Worm (Caenorhabditis elegans): ENCODE measurements around the gene R08A2.7.

R08A2.7 gene

DNA sequence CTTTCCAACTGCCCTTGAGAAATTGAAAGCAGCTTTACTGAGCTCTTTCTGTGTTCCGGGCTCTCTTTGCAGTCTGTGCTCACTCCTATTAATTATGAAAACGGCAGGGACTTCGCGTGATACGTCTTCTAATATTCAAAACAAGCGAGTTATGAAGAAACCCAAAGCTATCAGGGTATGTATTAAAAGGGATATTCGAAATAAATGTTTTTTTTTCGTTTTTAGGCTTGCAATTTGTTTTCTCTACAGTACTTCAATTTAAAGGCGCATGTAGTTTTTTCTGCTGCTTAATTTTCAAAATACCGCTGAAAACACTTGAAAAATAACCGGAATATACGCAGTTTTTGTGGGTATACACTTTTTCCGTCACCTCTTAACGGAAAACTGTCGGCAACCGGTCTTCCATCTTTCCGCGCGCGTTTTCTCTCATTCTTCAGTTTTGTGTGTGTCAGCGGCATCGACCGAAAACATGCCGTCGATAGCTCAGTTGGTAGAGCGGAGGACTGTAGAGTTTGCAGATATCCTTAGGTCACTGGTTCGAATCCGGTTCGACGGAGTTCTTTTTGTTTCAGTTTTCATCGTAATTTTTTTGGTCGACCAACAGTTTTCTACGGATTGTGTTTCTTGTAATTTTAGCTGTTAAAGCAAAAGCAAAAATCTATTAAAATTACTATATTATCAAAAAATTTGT is 33.9 kb upstream of the R08A2.7 start, which contains the start of gene gasr-8:
Gene gasr-8 (plus strand): TSS at position 51 of the 691 bp plus-strand sequence.
- TF ChIP-seq W03F9.2 (tag; optimal IDR thresholded peaks at IDR 0.05) = no peak
- TF ChIP-seq dao-5 (tag; optimal IDR thresholded peaks at IDR 0.05) = no peak
- no peak for TF ChIP-seq him-1 (tag; optimal IDR thresholded peaks at IDR 0.05)

DNA sequence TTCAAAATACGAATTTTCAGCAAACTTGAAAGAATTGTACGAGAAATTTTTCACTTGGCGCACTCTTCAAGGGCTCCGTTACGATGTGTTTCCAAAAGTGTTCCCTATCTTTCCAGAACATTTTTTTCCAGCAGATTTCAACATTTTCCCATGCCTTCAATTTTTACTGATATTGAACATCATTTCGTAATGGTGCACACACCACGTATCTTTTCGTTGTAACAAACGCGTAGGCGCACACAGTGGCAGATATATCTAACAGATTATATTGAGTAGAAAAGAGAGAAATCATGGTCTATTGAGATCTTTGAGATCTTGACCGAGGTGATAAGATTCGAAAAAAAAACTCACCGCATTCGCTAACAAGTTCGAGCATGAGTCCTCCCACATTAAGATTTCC is 27.4 kb upstream of the R08A2.7 start:
- TF ChIP-seq him-1 (tag; optimal IDR thresholded peaks at IDR 0.05) (no peak), dao-5 (tag; optimal IDR thresholded peaks at IDR 0.05) (no peak), W03F9.2 (tag; optimal IDR thresholded peaks at IDR 0.05) (no peak)

DNA sequence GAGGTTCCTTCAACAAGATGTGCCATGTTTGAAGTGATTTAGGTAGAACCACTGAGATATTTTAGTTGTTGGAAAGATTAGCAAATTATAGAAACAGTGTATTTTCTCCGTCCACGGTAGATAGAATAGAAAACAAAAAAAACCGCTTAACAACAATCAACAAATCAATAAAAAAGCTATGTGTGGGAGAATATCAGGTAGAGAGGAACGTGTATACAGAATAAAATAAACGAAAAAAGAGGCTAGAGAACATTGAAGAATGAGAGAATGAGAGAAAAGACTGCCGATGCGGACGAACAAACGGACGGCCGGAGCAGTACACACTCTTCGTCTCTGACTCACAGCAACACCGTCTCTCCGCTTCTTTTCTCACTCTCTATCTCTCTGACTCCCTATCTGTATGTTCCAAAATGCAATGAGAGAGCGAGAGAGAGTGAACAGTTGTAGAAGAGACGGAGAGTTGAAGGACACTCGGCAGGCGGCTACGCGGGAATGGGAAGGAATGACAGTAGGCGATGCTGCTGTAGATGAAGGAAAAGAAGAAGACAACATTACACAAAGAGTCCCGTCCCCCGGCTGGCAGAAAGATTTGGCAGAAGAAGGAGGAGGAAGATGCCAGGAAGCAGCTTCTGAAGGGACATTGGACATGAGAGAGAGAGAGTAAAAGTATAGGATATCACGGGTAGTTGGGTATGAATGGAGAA is 26.4 kb upstream of the R08A2.7 start, which contains the start of gene unc-112:
Gene unc-112 (minus strand): TSS at position 51 of the 704 bp plus-strand sequence.
- TF ChIP-seq W03F9.2 (tag; optimal IDR thresholded peaks at IDR 0.05) (peak; percentile 77), dao-5 (tag; optimal IDR thresholded peaks at IDR 0.05) (no peak), him-1 (tag; optimal IDR thresholded peaks at IDR 0.05) (peak; percentile 50)

DNA sequence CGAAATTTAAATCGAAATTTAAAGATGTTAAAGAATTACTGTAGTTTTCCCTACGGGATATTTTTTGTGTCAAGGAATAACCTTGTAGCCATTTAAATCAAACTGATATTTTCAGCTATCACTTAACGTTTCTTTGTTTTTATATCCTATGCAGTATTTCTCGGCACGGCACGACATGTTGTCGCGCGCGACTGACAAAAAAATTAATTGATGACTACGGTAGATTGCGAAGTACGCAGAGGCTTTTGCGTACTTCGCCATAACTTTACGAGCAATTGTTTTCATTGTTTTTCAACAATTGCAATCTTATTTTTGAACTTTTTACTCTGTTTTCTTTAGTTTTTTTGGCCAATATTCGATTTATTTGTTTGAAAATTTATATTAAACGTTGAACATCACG is 25.1 kb upstream of the R08A2.7 start:
- TF ChIP-seq dao-5 (tag; optimal IDR thresholded peaks at IDR 0.05) (no peak), him-1 (tag; optimal IDR thresholded peaks at IDR 0.05) (no peak), W03F9.2 (tag; optimal IDR thresholded peaks at IDR 0.05) (no peak)

DNA sequence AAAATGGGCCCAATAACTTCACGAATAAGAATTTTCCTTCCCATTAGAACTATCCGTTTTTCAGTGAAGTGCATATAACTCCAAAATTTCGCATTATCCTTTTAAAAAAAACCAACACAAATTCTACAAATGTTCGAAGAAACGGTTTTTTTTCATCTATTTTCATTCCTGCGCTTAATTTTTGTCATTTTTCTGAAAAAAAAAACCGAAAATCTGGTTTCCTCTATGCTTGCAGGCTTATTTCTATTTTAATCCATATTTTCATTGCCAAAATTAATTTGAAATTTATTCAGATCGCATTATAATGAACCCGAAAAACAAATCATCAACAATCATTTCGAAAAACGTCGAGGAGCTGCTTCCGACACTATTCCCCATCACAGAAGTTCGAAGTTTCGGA is 24.5 kb upstream of the R08A2.7 start, which contains the start of gene set-5:
Gene set-5 (plus strand): TSS at position 301 of the 400 bp plus-strand sequence.
- no peak for TF ChIP-seq dao-5 (tag; optimal IDR thresholded peaks at IDR 0.05)
- TF ChIP-seq W03F9.2 (tag; optimal IDR thresholded peaks at IDR 0.05) = no peak
- TF ChIP-seq him-1 (tag; optimal IDR thresholded peaks at IDR 0.05) = no peak

DNA sequence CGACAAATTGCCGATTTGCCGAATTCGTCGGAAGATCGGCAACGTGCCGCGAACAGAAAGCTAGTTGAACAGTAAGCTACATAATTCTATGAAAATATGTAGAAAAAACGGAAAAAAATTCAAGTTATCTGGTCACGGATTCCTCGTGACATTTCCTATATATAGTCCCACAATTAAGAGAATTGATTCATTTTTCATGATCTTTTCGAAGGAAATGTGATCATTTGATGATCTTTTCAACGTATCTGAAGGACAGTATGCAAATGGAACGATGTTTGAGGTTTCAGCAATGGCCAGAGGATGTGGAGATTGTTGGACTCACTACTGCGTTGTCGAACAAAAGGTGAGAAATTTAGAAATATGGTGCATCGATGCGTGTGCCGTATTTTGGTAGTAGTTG is 15.2 kb upstream of the R08A2.7 start, which contains the start of gene R08A2.9:
Gene R08A2.9 (plus strand): TSS at position 301 of the 400 bp plus-strand sequence.
- TF ChIP-seq him-1 (tag; optimal IDR thresholded peaks at IDR 0.05) (no peak), W03F9.2 (tag; optimal IDR thresholded peaks at IDR 0.05) (no peak), dao-5 (tag; optimal IDR thresholded peaks at IDR 0.05) (no peak)

- TF ChIP-seq him-1 (tag; optimal IDR thresholded peaks at IDR 0.05) (no peak), W03F9.2 (tag; optimal IDR thresholded peaks at IDR 0.05) (no peak), dao-5 (tag; optimal IDR thresholded peaks at IDR 0.05) (no peak)
These were observed 12.0 kb upstream of the R08A2.7 start, which contains the start of gene ssp-33 for ce11 chrV:14711077-14711476. Gene ssp-33, plus strand, starts transcription at chrV:14711377.

DNA sequence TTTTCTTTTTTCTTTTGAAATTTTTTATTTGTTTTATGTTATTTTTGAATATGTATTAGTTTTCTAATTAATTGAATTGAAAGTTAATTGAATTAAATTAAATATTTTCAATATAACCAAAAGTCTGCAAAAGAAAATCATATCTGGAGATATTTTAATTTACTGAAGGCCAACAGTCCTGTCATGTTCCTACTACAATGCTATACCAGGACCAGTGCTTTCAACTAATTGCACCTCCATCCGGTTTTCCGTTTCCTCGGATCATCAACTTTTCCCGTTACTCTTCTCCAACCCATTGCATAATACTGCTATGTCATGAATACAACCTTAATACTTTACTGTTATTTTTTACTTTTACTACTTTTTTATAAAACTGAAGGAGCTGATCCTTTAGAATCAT is 10.8 kb upstream of the R08A2.7 start, which contains the start of gene R08A2.5:
Gene R08A2.5 (plus strand): TSS at position 301 of the 400 bp plus-strand sequence.
- TF ChIP-seq him-1 (tag; optimal IDR thresholded peaks at IDR 0.05) = no peak
- no peak for TF ChIP-seq dao-5 (tag; optimal IDR thresholded peaks at IDR 0.05)
- TF ChIP-seq W03F9.2 (tag; optimal IDR thresholded peaks at IDR 0.05) = no peak

DNA sequence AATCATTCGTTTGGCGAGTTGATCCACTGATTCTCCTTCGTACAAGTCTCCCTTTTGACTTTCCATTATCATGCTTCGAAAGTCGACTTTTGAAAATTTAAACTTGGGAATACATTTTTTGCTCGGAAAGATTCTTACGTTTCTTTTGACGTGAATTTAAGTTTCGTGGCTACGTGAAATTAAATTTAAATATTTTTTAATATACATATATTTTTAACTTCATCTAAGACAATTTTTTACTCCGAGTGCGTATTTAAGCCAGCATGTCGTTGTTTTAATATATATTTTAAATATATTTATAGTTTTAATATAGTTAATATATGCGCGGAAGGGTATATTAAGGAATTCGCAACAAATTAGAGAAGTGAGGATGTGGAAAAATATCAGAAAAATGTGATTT is 7.5 kb upstream of the R08A2.7 start, which contains the start of gene R08A2.2:
Gene R08A2.2 (minus strand): TSS at position 101 of the 400 bp plus-strand sequence.
- no peak for TF ChIP-seq W03F9.2 (tag; optimal IDR thresholded peaks at IDR 0.05)
- TF ChIP-seq him-1 (tag; optimal IDR thresholded peaks at IDR 0.05) = no peak
- no peak for TF ChIP-seq dao-5 (tag; optimal IDR thresholded peaks at IDR 0.05)

ce11 chrV:14716114-14716513 is 7.0 kb upstream of the R08A2.7 start, which contains the start of gene fbxa-147:
Gene fbxa-147, plus strand, starts transcription at chrV:14716499.
- TF ChIP-seq dao-5 (tag; optimal IDR thresholded peaks at IDR 0.05) (no peak), him-1 (tag; optimal IDR thresholded peaks at IDR 0.05) (no peak), W03F9.2 (tag; optimal IDR thresholded peaks at IDR 0.05) (no peak)

DNA sequence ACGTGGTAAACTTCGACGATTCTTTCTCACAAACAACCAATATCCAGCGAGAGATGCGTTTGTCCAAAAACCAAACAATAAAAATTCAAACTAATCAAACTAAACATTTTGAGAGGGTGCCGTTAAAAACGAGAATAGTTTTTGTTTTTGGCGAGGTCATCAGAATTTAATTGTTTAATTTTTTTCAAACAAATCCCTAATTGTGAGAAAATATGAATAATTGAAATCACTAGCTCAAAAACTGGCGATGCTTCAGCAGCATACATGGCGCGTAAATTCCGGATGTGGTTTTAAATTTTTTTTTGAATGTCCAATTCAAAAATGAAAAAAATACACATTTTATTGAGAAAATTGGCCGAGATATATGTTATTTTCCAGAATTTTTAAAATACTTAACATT is 3.6 kb upstream of the R08A2.7 start, which contains the start of gene R08A2.1:
Gene R08A2.1 (minus strand): TSS at position 101 of the 400 bp plus-strand sequence.
- TF ChIP-seq dao-5 (tag; optimal IDR thresholded peaks at IDR 0.05) (no peak), him-1 (tag; optimal IDR thresholded peaks at IDR 0.05) (no peak), W03F9.2 (tag; optimal IDR thresholded peaks at IDR 0.05) (no peak)

DNA sequence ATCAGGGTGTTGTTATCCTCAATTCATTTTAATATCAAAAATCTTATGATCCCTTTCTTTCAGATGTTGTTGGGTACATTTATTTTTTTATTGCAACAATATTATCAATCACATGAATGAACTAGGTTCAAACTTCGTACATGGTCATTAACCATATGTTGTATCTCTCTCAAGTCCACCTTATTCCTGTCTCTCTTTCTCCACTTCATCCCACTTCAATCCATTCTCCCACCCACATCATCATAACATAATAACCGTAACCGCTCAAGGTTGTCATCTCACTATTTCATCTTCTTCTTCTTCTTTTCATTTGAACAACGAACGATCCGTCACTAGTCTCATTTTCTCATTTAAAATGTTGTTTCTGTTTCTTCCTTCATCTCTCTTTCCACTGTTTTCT is 2.3 kb downstream of the R08A2.7 start:
- TF ChIP-seq dao-5 (tag; optimal IDR thresholded peaks at IDR 0.05) (no peak), him-1 (tag; optimal IDR thresholded peaks at IDR 0.05) (no peak), W03F9.2 (tag; optimal IDR thresholded peaks at IDR 0.05) (no peak)

DNA sequence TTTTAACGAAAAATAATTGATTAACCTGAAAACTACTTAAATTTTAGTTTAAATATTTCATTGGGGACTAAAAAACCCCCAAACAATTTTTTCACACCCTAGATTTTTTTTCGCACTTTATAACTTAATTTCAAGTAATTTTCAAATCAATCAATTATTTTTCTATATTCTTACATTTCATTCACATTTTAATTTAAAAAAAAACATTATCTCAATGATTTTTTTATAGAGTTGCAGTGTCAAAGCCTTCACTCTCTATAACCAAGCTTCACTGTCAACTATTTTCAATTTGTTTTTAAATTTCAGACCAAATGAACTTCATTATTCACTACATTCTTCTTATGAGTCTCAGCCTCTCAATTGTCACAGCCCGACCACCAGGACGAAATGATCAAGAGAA is 3.5 kb downstream of the R08A2.7 start, which contains the start of gene Y50E8A.1:
Gene Y50E8A.1 (plus strand): TSS at position 301 of the 400 bp plus-strand sequence.
- TF ChIP-seq W03F9.2 (tag; optimal IDR thresholded peaks at IDR 0.05) = no peak
- no peak for TF ChIP-seq him-1 (tag; optimal IDR thresholded peaks at IDR 0.05)
- TF ChIP-seq dao-5 (tag; optimal IDR thresholded peaks at IDR 0.05) = no peak

DNA sequence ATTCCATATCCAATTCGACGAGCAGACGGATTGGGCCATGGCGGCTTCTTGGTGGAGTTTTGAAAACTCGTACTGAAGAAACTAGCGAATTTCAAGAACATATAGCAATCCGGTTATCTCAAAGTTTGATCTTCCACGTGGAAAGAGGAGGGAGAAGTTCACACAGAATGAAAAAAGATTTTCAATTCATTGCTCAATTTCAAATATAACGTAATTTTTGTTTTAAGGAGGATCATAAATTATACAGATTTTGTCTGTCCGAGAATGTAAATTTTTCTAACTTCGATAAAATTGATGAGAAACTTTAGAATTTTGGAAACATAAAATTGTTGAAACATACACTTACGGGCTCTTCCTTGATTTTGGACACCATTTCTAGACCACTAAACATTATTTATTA is 5.6 kb downstream of the R08A2.7 start, which contains the start of gene Y50E8A.2:
Gene Y50E8A.2 (minus strand): TSS at position 101 of the 400 bp plus-strand sequence.
- no peak for TF ChIP-seq W03F9.2 (tag; optimal IDR thresholded peaks at IDR 0.05)
- TF ChIP-seq dao-5 (tag; optimal IDR thresholded peaks at IDR 0.05) = no peak
- TF ChIP-seq him-1 (tag; optimal IDR thresholded peaks at IDR 0.05) = no peak
